Fruit fly (Drosophila melanogaster) whole organism, embryonic: ENCODE results near the gene pasi2.

ENCODE experiments used
- Atf-2 ChIP-seq: fragments of 200-800 bp; sonication (Bioruptor generic); optimal IDR thresholded peaks from 2 replicates; lab custom pipeline; 2016; ENCODE audit warnings: missing biosample characterization, missing genetic modification characterization
- Atf6 ChIP-seq: fragments of 200-800 bp; sonication (Bioruptor generic); IDR thresholded peaks from 2 replicates; pipeline ENCODE4 v1.3.6; 2022; ENCODE audit warnings: missing biosample characterization, missing genetic modification characterization
- Awh ChIP-seq: fragments of 200-800 bp; sonication (Bioruptor generic); IDR thresholded peaks from 2 replicates; pipeline ENCODE4, ENCODE4 v1.3.6; 2022; ENCODE audit warnings: missing biosample characterization, missing genetic modification characterization
- B-H2 ChIP-seq: fragments of 200-800 bp; sonication (Bioruptor generic); optimal IDR thresholded peaks from 2 replicates; lab custom pipeline; 2018; ENCODE audit warnings: missing biosample characterization, mild to moderate bottlenecking, missing genetic modification characterization
- Blimp-1 ChIP-seq: fragments of 200-800 bp; sonication (Bioruptor generic); optimal IDR thresholded peaks from 3 replicates; lab custom pipeline; 2018; ENCODE audit warnings: missing biosample characterization, missing genetic modification characterization, mild to moderate bottlenecking, moderate library complexity, missing genetic modification reagents
- CG11085 ChIP-seq: fragments of 200-800 bp; sonication (Bioruptor generic); IDR thresholded peaks from 2 replicates; pipeline ENCODE4 v1.3.6; 2022; ENCODE audit warnings: missing biosample characterization, missing genetic modification characterization
- CG12071 ChIP-seq: fragments of 200-800 bp; sonication (Bioruptor generic); optimal IDR thresholded peaks from 3 replicates; lab custom pipeline; 2018; ENCODE audit warnings: missing biosample characterization, mild to moderate bottlenecking, missing genetic modification characterization
- CG12219 ChIP-seq: fragments of 200-800 bp; sonication (Bioruptor generic); optimal IDR thresholded peaks from 3 replicates; lab custom pipeline; 2018; ENCODE audit warnings: missing biosample characterization, mild to moderate bottlenecking, missing genetic modification characterization
- CG12744 ChIP-seq: fragments of 200-800 bp; sonication (Bioruptor generic); optimal IDR thresholded peaks from 2 replicates; lab custom pipeline; 2016; ENCODE audit warnings: missing biosample characterization, missing genetic modification characterization
- CG12942 ChIP-seq: fragments of 200-800 bp; sonication (Bioruptor generic); optimal IDR thresholded peaks from 3 replicates; lab custom pipeline; 2016; ENCODE audit warnings: missing biosample characterization, missing genetic modification characterization
- CG15011 ChIP-seq: fragments of 200-800 bp; sonication (Bioruptor generic); optimal IDR thresholded peaks from 3 replicates; lab custom pipeline; 2018; ENCODE audit warnings: missing biosample characterization, mild to moderate bottlenecking, missing genetic modification characterization
- CG17385 ChIP-seq: fragments of 200-800 bp; sonication (Bioruptor generic); optimal IDR thresholded peaks from 3 replicates; lab custom pipeline; 2018; ENCODE audit warnings: missing biosample characterization, mild to moderate bottlenecking, missing genetic modification characterization
- CG17612 ChIP-seq: fragments of 200-800 bp; sonication (Bioruptor generic); IDR thresholded peaks from 2 replicates; pipeline ENCODE4 v1.3.6; 2022; ENCODE audit warnings: missing biosample characterization, missing genetic modification characterization
- CG2116 ChIP-seq: fragments of 200-800 bp; sonication (Bioruptor generic); optimal IDR thresholded peaks from 3 replicates; lab custom pipeline; 2018; ENCODE audit warnings: missing biosample characterization, mild to moderate bottlenecking, missing genetic modification characterization
- CG2678 ChIP-seq: fragments of 200-800 bp; sonication (Bioruptor generic); optimal IDR thresholded peaks from 3 replicates; lab custom pipeline; 2019; ENCODE audit warnings: missing biosample characterization, mild to moderate bottlenecking, missing genetic modification characterization, moderate library complexity
- CG34376 ChIP-seq: fragments of 200-800 bp; sonication (Bioruptor generic); optimal IDR thresholded peaks from 2 replicates; lab custom pipeline; 2018; ENCODE audit warnings: missing biosample characterization, mild to moderate bottlenecking, missing genetic modification characterization
- CG4360 ChIP-seq: fragments of 200-800 bp; sonication (Bioruptor generic); IDR thresholded peaks from 2 replicates; pipeline ENCODE4 v1.3.6; 2022; ENCODE audit warnings: missing biosample characterization, missing genetic modification characterization
- CG4820 ChIP-seq: fragments of 200-800 bp; sonication (Bioruptor generic); optimal IDR thresholded peaks from 3 replicates; lab custom pipeline; 2016; ENCODE audit warnings: missing biosample characterization, missing genetic modification characterization
- CG6854 ChIP-seq: fragments of 200-800 bp; sonication (Bioruptor generic); optimal IDR thresholded peaks from 3 replicates; lab custom pipeline; 2017; ENCODE audit warnings: missing biosample characterization, mild to moderate bottlenecking, missing genetic modification characterization
- CG8765 ChIP-seq: fragments of 200-800 bp; sonication (Bioruptor generic); IDR thresholded peaks from 2 replicates; pipeline ENCODE4 v1.3.6; 2022; ENCODE audit warnings: missing biosample characterization, missing genetic modification characterization
- D ChIP-seq, 2 experiments: fragments of 200-800 bp in 1 of 2; fragments of >200 bp in 1 of 2; sonication (Bioruptor generic) in 1 of 2; optimal IDR thresholded peaks; 2 replicates in 1 of 2; 3 replicates in 1 of 2; lab custom pipeline; 2017; ENCODE audit warnings: mild to moderate bottlenecking in 1 of 2, missing biosample characterization in 1 of 2, missing genetic modification characterization in 1 of 2, missing genetic modification reagents in 1 of 2
- D19A ChIP-seq: fragments of 200-800 bp; optimal IDR thresholded peaks from 3 replicates; lab custom pipeline; 2019; ENCODE audit warnings: missing biosample characterization, mild to moderate bottlenecking, missing genetic modification characterization, moderate library complexity
- ERR ChIP-seq: fragments of 200-800 bp; sonication (Bioruptor generic); optimal IDR thresholded peaks from 2 replicates; lab custom pipeline; 2016; ENCODE audit warnings: missing biosample characterization, missing genetic modification characterization
- HLH3B ChIP-seq: fragments of 200-800 bp; sonication (Bioruptor generic); IDR thresholded peaks from 2 replicates; pipeline ENCODE4 v1.3.6; 2022; ENCODE audit warnings: missing biosample characterization, missing genetic modification characterization
- HLHmδ ChIP-seq: fragments of 200-800 bp; sonication (Bioruptor generic); optimal IDR thresholded peaks from 2 replicates; lab custom pipeline; 2018; ENCODE audit warnings: missing biosample characterization, mild to moderate bottlenecking, missing genetic modification characterization, moderate library complexity
- HmgD ChIP-seq: fragments of 200-800 bp; sonication (Bioruptor generic); optimal IDR thresholded peaks from 3 replicates; lab custom pipeline; 2016; ENCODE audit warnings: missing biosample characterization, missing genetic modification characterization
- Hr39 ChIP-seq: fragments of >200 bp; optimal IDR thresholded peaks from 2 replicates; lab custom pipeline; 2017
- Hr51 ChIP-seq, 2 experiments: fragments of 200-800 bp; sonication (Bioruptor generic); optimal IDR thresholded peaks; 2 replicates in 1 of 2; 3 replicates in 1 of 2; lab custom pipeline; 2016 to 2018; ENCODE audit warnings: missing biosample characterization in 2 of 2, missing genetic modification characterization in 2 of 2, mild to moderate bottlenecking in 1 of 2, moderate library complexity in 1 of 2
- Lpt ChIP-seq: fragments of >200 bp; optimal IDR thresholded peaks from 2 replicates; lab custom pipeline; 2018; ENCODE audit warnings: missing biosample characterization, missing genetic modification characterization
- MBD-R2 ChIP-seq: fragments of 200-800 bp; sonication (Bioruptor generic); IDR thresholded peaks from 2 replicates; pipeline ENCODE4 v1.3.6; 2022; ENCODE audit warnings: missing biosample characterization, missing genetic modification characterization
- NC2β ChIP-seq: fragments of 200-800 bp; sonication (Bioruptor generic); optimal IDR thresholded peaks from 2 replicates; lab custom pipeline; 2016; ENCODE audit warnings: missing biosample characterization, missing genetic modification characterization
- Oaz ChIP-seq: fragments of 200-800 bp; sonication (Bioruptor generic); IDR thresholded peaks from 2 replicates; pipeline ENCODE4 v1.3.6; 2022; ENCODE audit warnings: missing biosample characterization, missing genetic modification characterization
- Opbp ChIP-seq: fragments of 200-800 bp; sonication (Bioruptor generic); IDR thresholded peaks from 3 replicates; pipeline ENCODE4 v1.3.6; 2022; ENCODE audit warnings: missing biosample characterization, missing genetic modification characterization; ENCODE audit not compliant: partially characterized antibody
- bcd ChIP-seq: fragments of 200-800 bp; sonication (Bioruptor generic); optimal IDR thresholded peaks from 2 replicates; lab custom pipeline; 2017; ENCODE audit warnings: missing biosample characterization, mild to moderate bottlenecking, missing genetic modification characterization
- cas ChIP-seq: fragments of 200-800 bp; sonication (Bioruptor generic); IDR thresholded peaks from 2 replicates; pipeline ENCODE4 v1.3.6; 2022; ENCODE audit warnings: missing biosample characterization, missing genetic modification characterization
- cwo ChIP-seq: fragments of 200-800 bp; sonication (Bioruptor generic); optimal IDR thresholded peaks from 3 replicates; lab custom pipeline; 2017; ENCODE audit warnings: missing biosample characterization, missing genetic modification characterization, mild to moderate bottlenecking, moderate library complexity, missing genetic modification reagents
- fd102C ChIP-seq: fragments of 200-800 bp; sonication (Bioruptor generic); optimal IDR thresholded peaks from 2 replicates; lab custom pipeline; 2018; ENCODE audit warnings: missing biosample characterization, mild to moderate bottlenecking, missing genetic modification characterization, moderate library complexity
- gce ChIP-seq: fragments of 200-800 bp; sonication (Bioruptor generic); IDR thresholded peaks from 3 replicates; pipeline ENCODE4 v1.3.6; 2022; ENCODE audit warnings: missing biosample characterization, missing genetic modification characterization
- grau ChIP-seq: fragments of 200-800 bp; optimal IDR thresholded peaks from 3 replicates; lab custom pipeline; 2019; ENCODE audit warnings: missing biosample characterization, mild to moderate bottlenecking, missing genetic modification characterization, moderate library complexity
- grn ChIP-seq: fragments of 200-800 bp; sonication (Bioruptor generic); optimal IDR thresholded peaks from 3 replicates; lab custom pipeline; 2017; ENCODE audit warnings: missing biosample characterization, missing genetic modification characterization
- gro ChIP-seq: fragments of 200-800 bp; sonication (Bioruptor generic); optimal IDR thresholded peaks from 2 replicates; lab custom pipeline; 2016; ENCODE audit warnings: missing biosample characterization, missing genetic modification characterization
- gsb ChIP-seq: fragments of 200-800 bp; sonication (Bioruptor generic); IDR thresholded peaks from 2 replicates; pipeline ENCODE4 v1.3.6; 2022; ENCODE audit warnings: missing biosample characterization, missing genetic modification characterization
- gt ChIP-seq: fragments of 200-800 bp; sonication (Bioruptor generic); IDR thresholded peaks from 2 replicates; pipeline ENCODE4 v1.3.6; 2022; ENCODE audit warnings: missing biosample characterization, missing genetic modification characterization
- insv ChIP-seq, 2 experiments: fragments of 200-800 bp; sonication (Bioruptor generic); optimal IDR thresholded peaks; 3 replicates each; lab custom pipeline; 2016 to 2018; ENCODE audit warnings: missing biosample characterization in 2 of 2, missing genetic modification characterization in 2 of 2
- lov ChIP-seq, 2 experiments: fragments of 200-800 bp in 1 of 2; fragments of >200 bp in 1 of 2; sonication (Bioruptor generic) in 1 of 2; IDR thresholded peaks in 1 of 2; optimal IDR thresholded peaks in 1 of 2; 2 replicates in 1 of 2; 3 replicates in 1 of 2; pipeline versions ENCODE4 v1.3.6 to Lab custom; 2017 to 2022; ENCODE audit warnings: missing biosample characterization in 1 of 2, missing genetic modification characterization in 1 of 2
- luna ChIP-seq: fragments of 200-800 bp; sonication (Bioruptor generic); optimal IDR thresholded peaks from 2 replicates; lab custom pipeline; 2016; ENCODE audit warnings: missing biosample characterization, missing genetic modification characterization
- pan ChIP-seq, 4 experiments: fragments of >200 bp in 3 of 4; fragments of 200-800 bp in 1 of 4; sonication (Bioruptor generic) in 1 of 4; optimal IDR thresholded peaks in 3 of 4; IDR thresholded peaks in 1 of 4; 2 replicates each; pipeline versions ENCODE4 v1.3.6 to Lab custom; 2017 to 2022; ENCODE audit warnings: missing biosample characterization in 2 of 4, missing genetic modification characterization in 2 of 4, mixed read lengths in 1 of 4
- row ChIP-seq: fragments of 200-800 bp; sonication (Bioruptor generic); IDR thresholded peaks from 3 replicates; pipeline ENCODE4 v1.3.6; 2022; ENCODE audit warnings: missing biosample characterization, missing genetic modification characterization
- slou ChIP-seq: fragments of 200-800 bp; sonication (Bioruptor generic); optimal IDR thresholded peaks from 3 replicates; lab custom pipeline; 2016; ENCODE audit warnings: missing biosample characterization, missing genetic modification characterization
- sob ChIP-seq: fragments of 200-800 bp; sonication (Bioruptor generic); IDR thresholded peaks from 2 replicates; pipeline ENCODE4 v1.3.6; 2022; ENCODE audit warnings: missing biosample characterization, missing genetic modification characterization
- trem ChIP-seq: fragments of 200-800 bp; optimal IDR thresholded peaks from 3 replicates; lab custom pipeline; 2019; ENCODE audit warnings: missing biosample characterization, mild to moderate bottlenecking, missing genetic modification characterization, moderate library complexity

pasi2 gene

DNA sequence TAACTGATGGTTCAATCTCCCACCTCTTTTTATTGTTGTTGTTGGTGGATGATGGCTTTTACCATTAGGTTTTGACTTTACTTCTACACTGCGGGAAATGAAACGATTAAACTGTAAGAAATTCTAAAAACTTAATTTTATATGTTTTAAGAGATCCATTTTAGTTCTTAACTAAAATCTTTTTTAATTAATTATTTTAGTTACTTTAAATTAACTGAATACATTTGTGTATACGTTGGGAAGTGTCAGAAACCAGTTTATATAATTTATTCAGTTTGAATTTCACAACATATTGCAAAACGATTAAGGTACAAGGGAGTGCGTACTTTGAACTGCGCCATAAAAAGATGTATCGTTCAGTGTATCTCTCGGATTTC lies 18.3 kb downstream of the pasi2 start (continued):
- no peak for TF ChIP-seq pan (optimal IDR thresholded peaks at IDR 0.05; lab: Kevin White, UChicago)
- no peak for TF ChIP-seq pan (GFP tag; optimal IDR thresholded peaks at IDR 0.05 in 1 of 2, IDR thresholded peaks at IDR 0.05 in 1 of 2)
- no peak for TF ChIP-seq CG34376 (GFP tag; lab: Kevin White, UChicago)
- peak in 1 of 2 experiments; percentile 28 for TF ChIP-seq insv (GFP tag; optimal IDR thresholded peaks at IDR 0.05; lab: Kevin White, UChicago)
- TF ChIP-seq CG2116 (GFP tag; lab: Kevin White, UChicago) = peak; percentile 71
- TF ChIP-seq Lpt (GFP tag; lab: Kevin White, UChicago) = no peak
- TF ChIP-seq D19A (tag; lab: Kevin White, UChicago) = peak; percentile 90
- no peak for TF ChIP-seq MBD-R2 (GFP tag; lab: Robert Waterston, UW)
- TF ChIP-seq Opbp (GFP tag; lab: Robert Waterston, UW) = no peak
- peak; percentile 72 for TF ChIP-seq CG15011 (GFP tag; lab: Kevin White, UChicago)
- TF ChIP-seq sob (GFP tag; lab: Robert Waterston, UW) = no peak
- no peak for TF ChIP-seq fd102C (GFP tag; lab: Kevin White, UChicago)
- no peak for TF ChIP-seq CG8765
- no peak for TF ChIP-seq B-H2 (GFP tag; lab: Kevin White, UChicago)
- no peak for TF ChIP-seq D (optimal IDR thresholded peaks at IDR 0.05; lab: Kevin White, UChicago)
- TF ChIP-seq D (GFP tag; optimal IDR thresholded peaks at IDR 0.05; lab: Kevin White, UChicago) = peak; percentile 86
- no peak for TF ChIP-seq cas (GFP tag; lab: Robert Waterston, UW)
- TF ChIP-seq CG4360 (GFP tag; lab: Robert Waterston, UW) = no peak
- no peak for TF ChIP-seq Hr39 (lab: Kevin White, UChicago)
- peak; percentile 84 for TF ChIP-seq CG17385
- TF ChIP-seq slou (GFP tag; lab: Kevin White, UChicago) = peak; percentile 48
- TF ChIP-seq grau (tag; lab: Kevin White, UChicago) = peak; percentile 89
- TF ChIP-seq gt (GFP tag; lab: Robert Waterston, UW) = no peak
- no peak for TF ChIP-seq Awh
- TF ChIP-seq luna = no peak
- peak; percentile 74 for TF ChIP-seq CG4820 (GFP tag; lab: Kevin White, UChicago)
- no peak for TF ChIP-seq ERR (GFP tag; lab: Kevin White, UChicago)
- no peak for TF ChIP-seq CG12744
- no peak for TF ChIP-seq row (GFP tag; lab: Robert Waterston, UW)
- TF ChIP-seq HLH3B (GFP tag; lab: Robert Waterston, UW) = no peak
- peak; percentile 86 for TF ChIP-seq trem (tag; lab: Kevin White, UChicago)
- TF ChIP-seq CG11085 (GFP tag; lab: Robert Waterston, UW) = no peak
- no peak for TF ChIP-seq Atf6 (GFP tag; lab: Robert Waterston, UW)
- peak; percentile 85 for TF ChIP-seq bcd
- TF ChIP-seq Oaz (GFP tag; lab: Robert Waterston, UW) = no peak
- peak; percentile 80 for TF ChIP-seq cwo (GFP tag; lab: Kevin White, UChicago)
- no peak for TF ChIP-seq HLHmδ (GFP tag; lab: Kevin White, UChicago)
- no peak for TF ChIP-seq CG17612
- peak; percentile 78 for TF ChIP-seq CG12942
- TF ChIP-seq lov (optimal IDR thresholded peaks at IDR 0.05; lab: Kevin White, UChicago) = no peak
- TF ChIP-seq lov (GFP tag; IDR thresholded peaks at IDR 0.05; lab: Robert Waterston, UW) = no peak
- no peak for TF ChIP-seq gce (GFP tag; lab: Robert Waterston, UW)
- TF ChIP-seq CG12219 (GFP tag; lab: Kevin White, UChicago) = peak; percentile 54
- TF ChIP-seq CG2678 (tag; lab: Kevin White, UChicago) = peak; percentile 95
- TF ChIP-seq CG6854 (GFP tag; lab: Kevin White, UChicago) = peak; percentile 89
- peak; percentile 49 for TF ChIP-seq Atf-2 (GFP tag; lab: Kevin White, UChicago)
- TF ChIP-seq HmgD (GFP tag; lab: Kevin White, UChicago) = no peak
- TF ChIP-seq NC2β (GFP tag; lab: Kevin White, UChicago) = peak; percentile 16
- TF ChIP-seq Blimp-1 (GFP tag; lab: Kevin White, UChicago) = peak; percentile 92
- TF ChIP-seq gro = no peak
- peak; percentile 42 for TF ChIP-seq grn (GFP tag; lab: Kevin White, UChicago)
- no peak for TF ChIP-seq gsb (GFP tag; lab: Robert Waterston, UW)
- TF ChIP-seq Hr51 (GFP tag; optimal IDR thresholded peaks at IDR 0.05; lab: Kevin White, UChicago) = peak; percentile 42 to 95
- no peak for TF ChIP-seq CG12071 (GFP tag; lab: Kevin White, UChicago)
